Fruit fly (Drosophila melanogaster): Measurements from ENCODE around the gene CG33281.

CG33281 gene

DNA sequence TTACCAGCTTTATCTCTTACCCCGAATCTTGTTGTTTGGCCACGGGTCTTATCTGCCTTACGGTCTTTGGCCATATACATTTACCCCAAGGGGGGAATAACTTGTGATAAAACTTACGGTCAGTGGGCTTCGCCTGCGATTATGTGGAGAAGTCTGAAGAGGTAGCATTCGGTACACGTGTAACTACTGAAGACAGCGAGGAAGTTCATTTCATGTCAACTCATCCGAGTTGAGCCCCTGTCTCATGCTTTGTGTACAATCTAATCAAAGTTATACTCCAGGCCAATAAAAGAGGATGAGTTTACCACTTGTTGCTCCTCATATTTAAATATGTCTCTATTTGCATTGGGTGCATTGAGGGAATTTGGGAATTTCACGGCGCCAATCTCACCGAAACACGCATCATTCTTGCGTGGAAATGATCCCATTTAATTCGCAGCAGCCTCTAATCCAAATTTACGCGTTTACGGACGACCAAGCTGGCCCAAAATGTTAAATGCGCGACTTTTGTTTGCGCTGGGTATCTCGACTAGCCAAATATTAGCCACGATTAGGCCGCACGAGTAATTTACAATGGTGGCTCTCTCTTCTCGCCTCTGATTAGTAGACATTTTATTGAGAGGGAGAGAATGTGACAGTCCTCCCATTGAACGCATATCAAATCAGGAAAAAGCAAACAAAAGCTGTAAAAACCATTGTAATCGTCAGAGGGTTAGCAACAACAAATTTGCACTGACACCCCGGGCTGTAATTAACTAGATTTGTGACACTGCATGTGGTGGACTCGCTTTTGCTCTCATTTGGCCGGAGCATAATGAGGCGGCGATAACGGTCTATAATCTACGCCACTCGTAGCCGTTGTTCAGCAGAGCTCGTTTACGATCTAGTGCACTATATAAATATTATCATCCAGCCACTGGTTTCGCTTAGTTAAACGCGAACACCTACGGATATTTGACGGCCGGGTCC lies at the start of gene CG33281:
Gene CG33281, plus strand, starts transcription at position 919 of the 969 bp plus-strand sequence.
- no peak for TF ChIP-seq CG8478 (optimal IDR thresholded peaks at IDR 0.05)
- no peak for TF ChIP-seq CTCF (optimal IDR thresholded peaks at IDR 0.05)

DNA sequence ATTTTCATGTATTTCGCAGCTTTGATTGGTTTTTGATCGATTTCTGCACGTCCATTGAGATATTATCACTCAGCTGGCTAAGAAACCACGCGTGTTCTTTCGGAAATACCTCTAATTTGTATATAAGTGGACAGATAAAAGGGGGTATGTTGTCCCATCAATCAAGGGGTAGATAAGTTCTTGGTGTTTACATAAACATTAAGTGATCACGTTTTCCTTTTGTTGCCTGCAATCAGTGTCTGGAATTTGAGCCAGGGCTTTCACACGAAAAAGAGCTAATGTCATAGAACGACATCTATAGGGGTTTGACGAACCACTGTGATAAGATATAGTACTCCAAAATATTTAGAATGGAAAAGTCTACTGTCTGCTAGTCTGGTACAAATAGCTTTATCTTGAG lies 45.3 kb upstream of the CG33281 start:
- no peak for TF ChIP-seq CTCF (optimal IDR thresholded peaks at IDR 0.05)
- TF ChIP-seq CG8478 (optimal IDR thresholded peaks at IDR 0.05), result no peak

DNA sequence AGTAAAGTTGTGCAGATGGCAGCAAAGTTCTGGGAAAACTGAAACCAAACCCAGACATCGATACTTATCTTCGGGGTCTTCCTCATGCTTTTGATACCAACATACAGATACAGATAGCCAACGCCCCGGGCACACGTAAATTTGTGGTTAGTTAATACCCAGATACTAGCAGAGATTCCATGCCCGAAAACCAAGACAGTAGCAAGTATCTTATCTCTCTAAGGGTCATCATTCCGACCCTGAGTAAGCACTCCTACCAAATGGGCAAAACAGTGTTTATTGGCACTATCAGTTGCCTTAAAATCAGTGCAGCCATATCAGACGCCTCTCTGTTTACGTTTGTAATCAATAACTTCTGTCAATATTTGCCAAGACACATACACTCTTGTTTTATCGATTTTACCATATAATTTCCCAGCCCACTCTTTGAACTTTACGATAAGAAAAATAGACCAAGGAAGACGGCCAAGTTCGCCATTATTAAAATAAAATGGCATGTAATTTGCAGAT lies 43.5 kb upstream of the CG33281 start, which contains the start of gene OtopLb:
Gene OtopLb, minus strand, starts transcription at position 51 of the 510 bp plus-strand sequence.
- TF ChIP-seq CG8478 (optimal IDR thresholded peaks at IDR 0.05) (no peak), CTCF (optimal IDR thresholded peaks at IDR 0.05) (no peak)

DNA sequence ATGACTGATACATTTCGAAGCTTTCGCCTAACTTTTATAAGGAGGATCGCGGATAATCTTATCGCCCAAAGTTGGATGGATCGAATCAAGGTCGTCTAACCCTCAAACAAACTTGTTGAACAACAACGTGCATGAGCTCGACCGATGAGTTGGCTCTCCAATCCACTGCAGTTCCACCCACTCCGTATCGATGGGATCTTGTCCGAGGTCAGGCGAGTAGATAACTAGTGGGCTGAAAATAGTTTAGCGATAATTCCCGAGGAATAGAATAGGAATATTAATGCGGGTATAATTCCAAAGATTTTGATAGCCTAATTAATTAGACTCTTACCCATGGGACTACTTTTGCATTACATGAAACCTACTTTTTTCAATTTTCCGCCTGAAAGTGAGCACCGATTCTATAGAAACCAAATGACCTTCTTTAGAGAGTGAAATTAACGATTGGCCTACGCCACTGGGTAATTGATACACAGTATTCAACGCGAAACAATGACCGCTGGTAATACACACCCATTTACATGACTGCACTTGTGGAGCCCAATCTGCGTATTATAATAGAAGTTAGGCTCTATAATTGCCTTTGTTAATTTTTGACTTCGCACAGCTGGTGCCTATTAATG lies 30.2 kb upstream of the CG33281 start:
- TF ChIP-seq CTCF (optimal IDR thresholded peaks at IDR 0.05) (no peak), CG8478 (optimal IDR thresholded peaks at IDR 0.05) (no peak)

DNA sequence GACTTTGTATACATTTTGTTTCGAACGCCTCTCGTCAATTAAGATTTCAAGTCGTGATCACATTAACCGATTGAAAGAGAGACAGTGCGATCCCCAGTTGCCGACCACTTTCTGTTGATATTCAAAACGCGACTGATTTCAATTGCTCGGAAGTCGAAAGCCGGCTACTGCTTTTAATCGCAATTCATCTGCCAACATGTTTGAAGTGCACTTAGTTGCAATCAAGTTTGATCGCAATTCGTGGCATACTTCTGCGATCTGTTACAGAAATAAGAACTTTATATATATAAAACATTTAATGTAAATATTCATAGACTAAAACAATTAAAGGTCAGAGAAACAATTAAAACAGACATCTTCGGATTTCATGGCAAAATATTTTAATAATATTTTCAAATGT lies 29.5 kb upstream of the CG33281 start, which contains the start of gene CG9664:
Gene CG9664, minus strand, starts transcription at position 135 of the 400 bp plus-strand sequence.
- TF ChIP-seq CTCF (optimal IDR thresholded peaks at IDR 0.05) (no peak), CG8478 (optimal IDR thresholded peaks at IDR 0.05) (no peak)

DNA sequence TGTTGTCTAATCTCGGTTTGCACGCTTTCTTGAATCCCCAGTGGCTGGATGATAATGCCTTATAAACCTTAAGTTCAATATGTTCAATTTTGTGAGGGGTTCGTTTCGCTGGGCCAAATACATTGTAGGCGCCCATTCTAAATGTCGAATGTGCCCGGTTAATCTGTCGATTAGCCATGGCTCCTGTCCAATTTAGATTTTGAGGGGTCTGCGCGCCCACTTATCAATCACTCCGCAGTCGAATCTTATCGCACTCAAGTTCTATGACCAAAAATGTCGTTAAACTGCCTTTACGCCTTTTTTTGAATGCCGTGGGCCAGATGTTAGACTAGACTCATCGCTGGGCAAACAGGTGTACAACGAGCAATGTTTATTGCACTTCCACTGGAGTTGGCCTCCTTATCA lies 26.0 kb upstream of the CG33281 start:
- TF ChIP-seq CTCF (optimal IDR thresholded peaks at IDR 0.05), result no peak
- TF ChIP-seq CG8478 (optimal IDR thresholded peaks at IDR 0.05), result no peak

DNA sequence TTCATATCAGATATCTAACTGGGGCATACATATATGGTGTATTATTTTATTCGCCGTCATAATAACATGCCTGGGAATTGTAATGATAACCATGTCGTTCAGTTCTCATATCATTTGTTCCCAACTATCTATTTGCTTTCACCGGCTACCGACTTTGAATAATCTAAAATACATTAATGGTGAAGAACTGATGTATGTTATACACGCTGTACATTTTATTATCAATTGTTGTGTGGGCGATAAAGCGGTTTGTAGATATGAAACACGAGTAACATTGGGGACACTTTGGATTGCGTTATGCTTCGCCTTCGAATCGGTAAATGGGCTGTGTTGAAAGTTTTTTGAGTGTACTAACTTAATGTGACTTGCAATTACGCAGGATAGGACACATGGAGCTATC lies 24.9 kb upstream of the CG33281 start:
- TF ChIP-seq CG8478 (optimal IDR thresholded peaks at IDR 0.05), result no peak
- no peak for TF ChIP-seq CTCF (optimal IDR thresholded peaks at IDR 0.05)

DNA sequence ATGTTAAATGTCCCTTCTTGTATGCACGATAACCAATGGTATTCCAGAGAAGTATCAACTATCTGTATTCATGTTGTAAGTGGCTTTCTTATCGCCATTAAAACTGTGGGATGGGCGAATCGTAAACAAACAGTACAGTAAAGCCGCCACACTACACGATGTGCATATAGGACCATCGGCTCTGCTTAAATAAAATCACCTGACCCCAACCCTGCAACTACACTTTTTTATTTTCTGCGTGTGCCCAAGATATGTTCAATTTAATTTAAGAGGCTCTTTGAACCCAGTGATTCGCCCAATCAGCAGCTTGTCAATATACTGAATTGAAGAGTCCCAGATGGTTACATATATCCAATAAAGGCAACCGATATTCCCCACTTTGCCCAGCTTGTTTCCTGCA lies 24.2 kb upstream of the CG33281 start:
- TF ChIP-seq CG8478 (optimal IDR thresholded peaks at IDR 0.05), result no peak
- TF ChIP-seq CTCF (optimal IDR thresholded peaks at IDR 0.05), result no peak

DNA sequence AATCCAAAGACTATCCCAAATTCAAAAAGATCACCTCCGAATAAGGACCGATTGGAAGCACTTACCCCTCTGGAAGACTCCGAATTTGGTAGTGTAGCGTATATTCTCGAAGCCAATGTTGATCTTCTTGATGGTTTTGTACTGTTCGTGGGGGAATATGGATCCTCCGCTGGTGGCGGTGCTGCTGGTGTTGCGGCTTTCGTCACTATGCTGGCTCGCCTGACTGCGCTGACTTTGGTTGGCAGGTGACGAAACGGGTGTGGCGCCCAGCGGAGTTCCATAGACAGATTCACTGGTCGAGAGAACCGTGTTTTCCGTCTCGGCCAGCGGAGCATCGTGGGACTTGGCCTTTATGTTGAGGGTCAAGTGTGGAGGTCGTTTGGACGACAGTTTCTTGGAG lies 23.0 kb upstream of the CG33281 start:
- TF ChIP-seq CG8478 (optimal IDR thresholded peaks at IDR 0.05) (no peak), CTCF (optimal IDR thresholded peaks at IDR 0.05) (no peak)

DNA sequence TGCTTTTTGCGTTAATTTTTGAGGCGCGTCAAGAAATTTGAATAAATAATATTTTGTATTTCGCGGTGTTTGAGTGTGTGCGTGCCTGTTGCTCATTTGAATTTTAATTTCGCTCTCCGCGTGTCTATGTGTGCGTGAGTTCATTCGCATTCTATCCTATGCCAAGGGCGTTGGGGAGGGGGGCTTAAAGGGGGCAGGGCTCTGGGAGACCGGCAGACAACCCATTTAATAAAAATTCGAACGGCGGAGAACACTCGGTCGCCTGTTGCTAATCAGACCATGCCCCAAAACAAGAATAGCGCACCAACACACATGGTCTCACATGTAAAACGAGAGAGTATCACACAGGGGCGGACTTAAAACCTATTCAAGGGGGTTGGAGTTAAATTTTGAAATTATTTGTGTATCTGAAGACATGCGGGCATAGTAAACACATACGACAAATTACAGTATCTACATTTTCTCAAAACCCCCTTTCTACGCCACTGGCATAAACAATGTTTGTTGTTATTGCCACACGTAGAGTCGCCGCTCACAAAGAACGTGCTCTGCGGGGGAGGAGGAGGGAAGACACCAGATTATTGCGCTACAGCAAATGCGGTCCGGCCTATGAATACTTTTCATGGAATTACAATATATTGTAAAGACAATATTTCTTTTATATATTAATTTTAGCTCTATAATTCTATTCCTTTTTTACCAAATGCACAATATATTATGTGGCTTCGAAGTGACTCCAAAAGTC lies 22.1 kb upstream of the CG33281 start:
- no peak for TF ChIP-seq CTCF (optimal IDR thresholded peaks at IDR 0.05)
- no peak for TF ChIP-seq CG8478 (optimal IDR thresholded peaks at IDR 0.05)

DNA sequence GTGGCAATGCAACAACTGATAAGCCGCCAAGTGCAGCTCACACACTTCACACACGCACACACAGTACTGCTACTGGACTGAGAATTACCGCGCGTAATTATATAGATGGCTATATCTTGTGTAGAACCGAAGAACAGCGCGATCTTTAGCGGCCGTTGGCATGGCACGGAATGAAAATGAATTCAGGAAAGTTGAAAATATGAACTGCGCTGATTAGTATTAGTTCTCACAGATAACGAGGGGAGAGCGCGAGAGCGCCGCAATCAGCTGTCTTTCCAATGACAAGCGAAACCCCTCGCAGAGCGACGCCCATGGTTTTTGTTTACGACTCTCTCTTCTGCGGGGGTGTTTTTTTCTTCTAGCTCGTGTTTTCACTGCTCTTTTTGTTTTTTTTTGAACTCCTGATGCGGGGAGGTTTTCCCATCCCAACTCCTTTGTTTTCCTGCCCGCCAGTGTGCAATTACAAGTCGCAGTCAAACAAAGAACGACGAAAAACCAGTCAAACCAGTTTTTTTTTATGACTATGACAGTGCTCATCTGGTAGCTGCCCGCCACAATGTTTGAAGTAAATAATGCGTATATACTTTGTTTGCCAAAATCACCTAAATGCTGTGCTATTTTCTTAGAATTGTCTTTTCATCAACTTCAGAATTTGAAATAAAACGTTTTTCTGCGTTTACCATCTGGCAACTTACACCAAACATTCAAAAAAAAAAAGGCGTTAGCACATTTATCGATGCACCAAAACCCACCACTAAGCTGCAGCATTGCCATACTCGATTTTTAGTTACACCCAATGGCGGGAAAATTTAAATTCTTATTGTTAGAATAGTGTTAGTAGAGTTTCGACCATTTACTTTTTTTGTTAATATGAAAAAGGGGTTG lies 20.8 kb upstream of the CG33281 start, which contains the start of gene CG9663:
Gene CG9663, minus strand, starts transcription at position 173 of the 885 bp plus-strand sequence.
- peak in 1 of 2 experiments; percentile 29 for TF ChIP-seq CTCF (optimal IDR thresholded peaks at IDR 0.05)
- TF ChIP-seq CG8478 (optimal IDR thresholded peaks at IDR 0.05), result no peak

DNA sequence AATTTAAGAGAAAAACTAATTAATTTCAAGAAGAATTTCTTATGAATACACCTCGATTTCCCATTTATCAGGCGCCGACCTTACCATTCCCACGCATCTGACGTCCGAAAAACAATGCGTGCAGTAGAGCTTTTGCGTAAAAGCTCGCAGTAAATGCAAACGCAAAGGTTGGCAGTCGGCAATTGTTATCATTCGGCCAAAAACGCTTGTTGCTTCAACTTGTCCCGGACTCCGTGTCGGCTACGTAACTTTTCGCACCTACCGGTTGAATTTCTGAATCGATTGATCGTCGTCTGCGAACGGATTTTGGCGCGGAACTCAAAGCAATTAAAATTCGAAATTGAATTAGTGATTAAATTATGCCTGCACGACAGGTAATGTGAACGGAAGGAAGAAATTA lies 20.1 kb upstream of the CG33281 start, which contains the start of gene CG3277:
Gene CG3277, plus strand, starts transcription at position 208 of the 400 bp plus-strand sequence.
- no peak for TF ChIP-seq CTCF (optimal IDR thresholded peaks at IDR 0.05)
- no peak for TF ChIP-seq CG8478 (optimal IDR thresholded peaks at IDR 0.05)
